Worm (Caenorhabditis elegans) whole organism, L4 larva: ENCODE measurements around the gene C05G5.5.

Source experiments
- Y48G9A.11 ChIP-seq: fragments of 200-800 bp; sonication (Bioruptor generic); IDR thresholded peaks from 2 replicates; pipeline ENCODE4 v1.3.6; 2022; ENCODE audit warnings: missing genetic modification reagents, missing genetic modification characterization, missing compliant biosample characterization
- ceh-32 ChIP-seq: sonication (generic microtip); optimal IDR thresholded peaks from 2 replicates; lab custom pipeline; 2016; ENCODE audit warnings: mild to moderate bottlenecking, missing genetic modification characterization, missing compliant biosample characterization; ENCODE audit not compliant: poor library complexity
- fkh-10 ChIP-seq: fragments of 150-350 bp; optimal IDR thresholded peaks from 2 replicates; lab custom pipeline; 2014; ENCODE audit warnings: missing biosample characterization, missing genetic modification reagents, missing genetic modification characterization
- nhr-237 ChIP-seq: sonication (generic microtip); optimal IDR thresholded peaks from 2 replicates; lab custom pipeline; 2017; ENCODE audit warnings: missing biosample characterization, missing genetic modification characterization
- nhr-28 ChIP-seq: fragments of 150-350 bp; optimal IDR thresholded peaks from 2 replicates; lab custom pipeline; 2014; ENCODE audit warnings: missing biosample characterization, missing genetic modification characterization

DNA sequence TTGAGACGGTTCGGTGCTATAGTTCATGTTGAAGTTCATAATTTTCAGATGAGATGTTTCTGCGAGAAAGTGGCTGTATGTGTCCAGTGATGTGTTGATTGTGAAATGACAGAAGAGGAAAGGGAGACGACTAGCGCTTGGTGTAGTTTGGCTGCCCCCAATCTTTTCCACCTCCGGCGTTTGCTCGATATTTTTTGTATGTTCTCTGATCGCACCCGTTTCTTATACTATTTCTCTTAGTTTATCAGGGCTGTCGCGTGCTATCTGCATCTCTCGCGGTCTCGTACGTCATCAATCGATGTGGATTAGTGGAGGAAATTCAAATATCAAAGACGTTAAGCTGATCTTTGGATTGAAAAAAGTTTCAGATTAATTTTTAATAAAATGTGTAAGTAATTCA lies 49.8 kb upstream of the C05G5.5 start, which contains the start of gene atf-4:
- TF ChIP-seq fkh-10 (GFP tag; lab: Kevin White, UChicago) (no peak), nhr-28 (tag; lab: Kevin White, UChicago) (peak; percentile 86), nhr-237 (tag; lab: Kevin White, UChicago) (no peak), ceh-32 (tag; lab: Kevin White, UChicago) (no peak), Y48G9A.11 (GFP tag; lab: Robert Waterston, UW) (no peak)
